Worm (Caenorhabditis elegans) whole organism, L4/young adult: ENCODE results near the gene C33D3.3.

Source experiments
- dao-5 ChIP-seq: sonication (generic microtip); optimal IDR thresholded peaks from 2 replicates; lab custom pipeline; 2016; ENCODE audit warnings: missing genotype, missing genetic modification characterization, moderate library complexity, missing compliant biosample characterization
- him-1 ChIP-seq: sonication (generic microtip); optimal IDR thresholded peaks from 2 replicates; lab custom pipeline; 2016; ENCODE audit warnings: missing genotype, missing genetic modification reagents, missing genetic modification characterization, missing compliant biosample characterization

DNA sequence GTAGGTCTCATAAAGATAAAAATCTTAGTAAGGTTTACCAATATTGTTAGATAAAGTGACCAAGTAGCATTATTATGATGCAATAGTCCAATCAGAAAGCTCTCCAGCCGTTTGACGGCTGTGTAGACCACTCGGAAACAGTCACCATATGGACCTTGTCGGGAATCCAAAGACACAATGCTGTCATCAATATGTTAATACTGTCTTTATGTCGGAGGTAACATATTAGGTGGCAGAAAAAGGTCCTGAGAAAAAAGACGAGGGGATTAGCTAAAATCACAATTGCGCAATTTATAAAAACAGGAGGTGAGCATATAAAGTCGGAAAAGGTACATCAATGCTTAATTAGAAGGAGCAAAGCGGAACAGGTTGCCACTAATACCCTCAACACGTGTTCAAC, 22.8 kb downstream of the C33D3.3 start:
- TF ChIP-seq dao-5 (tag; lab: Kevin White, UChicago) (no peak), him-1 (tag; lab: Kevin White, UChicago) (no peak)
